Fruit fly (Drosophila melanogaster): Measurements from ENCODE around the gene CG13984.
A peak's percentile ranks its signal among the peaks of the same experiment; 100 is the strongest.

CG13984 gene

DNA sequence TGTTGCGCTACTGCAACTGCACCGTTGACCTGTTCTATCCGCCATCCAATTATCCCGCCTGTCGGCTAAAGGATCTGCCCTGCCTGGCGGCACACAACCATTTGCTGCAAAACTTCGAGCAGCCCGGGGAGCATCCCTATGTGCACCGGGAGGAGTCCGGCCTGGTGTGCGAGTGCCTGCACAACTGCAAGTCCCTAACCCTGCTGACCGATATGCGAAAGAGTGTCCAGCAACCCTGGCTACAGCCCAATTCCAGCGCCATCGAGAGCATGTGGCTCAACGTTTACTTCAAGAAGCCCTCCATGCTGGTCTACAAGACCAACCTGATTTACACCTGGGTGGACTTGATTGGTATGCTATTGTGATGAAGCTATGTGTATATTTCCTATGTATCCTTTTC is 47.5 kb downstream of the CG13984 start:
- TF ChIP-seq Mio (GFP tag; optimal IDR thresholded peaks at IDR 0.05) (no peak), brk (GFP tag; optimal IDR thresholded peaks at IDR 0.05) (no peak), Abd-B (GFP tag; optimal IDR thresholded peaks at IDR 0.05) (no peak), HLH106 (tag; optimal IDR thresholded peaks at IDR 0.05) (no peak), woc (GFP tag; optimal IDR thresholded peaks at IDR 0.05) (no peak), dmrt93B (GFP tag; optimal IDR thresholded peaks at IDR 0.05) (no peak), Dif (GFP tag; optimal IDR thresholded peaks at IDR 0.05; ENCODE audit: partially characterized antibody) (no peak), br (GFP tag; optimal IDR thresholded peaks at IDR 0.05) (no peak), N (GFP tag; optimal IDR thresholded peaks at IDR 0.05) (no peak), Vsx2 (GFP tag; optimal IDR thresholded peaks at IDR 0.05; ENCODE audit: partially characterized antibody) (no peak), dsf (GFP tag; optimal IDR thresholded peaks at IDR 0.05; ENCODE audit: borderline replicate concordance) (no peak), lola (GFP tag; optimal IDR thresholded peaks at IDR 0.05) (no peak), jim (GFP tag; optimal IDR thresholded peaks at IDR 0.05) (no peak), psq (GFP tag; optimal IDR thresholded peaks at IDR 0.05) (no peak), CG32264 (GFP tag; optimal IDR thresholded peaks at IDR 0.05) (no peak)

DNA sequence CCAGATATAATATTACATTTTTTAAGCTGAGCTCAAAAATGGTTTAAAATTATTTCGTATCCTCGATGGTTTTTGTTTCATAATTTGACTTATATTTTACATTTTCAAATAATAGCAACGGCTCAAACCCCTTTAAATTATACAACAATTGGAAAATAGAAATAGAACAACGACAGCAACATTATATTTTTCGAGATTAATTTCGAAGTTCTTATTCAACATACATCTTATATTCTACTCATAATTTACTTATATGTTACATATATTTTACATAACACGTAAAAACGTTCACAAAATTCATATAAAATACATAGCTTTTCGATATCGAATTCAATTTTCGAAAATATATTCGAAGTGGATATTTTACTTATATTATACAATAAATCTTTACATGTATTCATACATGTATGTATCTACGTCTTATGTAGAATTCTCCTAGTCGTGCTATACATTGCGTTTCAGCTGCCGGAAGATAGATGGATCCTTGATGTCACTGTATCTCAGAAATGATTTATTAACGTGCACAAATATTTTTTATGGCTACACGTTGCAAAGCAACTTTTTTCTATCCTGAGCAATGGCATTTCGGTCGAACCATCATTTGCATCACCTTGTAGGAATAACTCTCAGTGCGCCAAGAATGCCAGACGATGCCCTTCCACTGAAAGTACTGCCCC is 48.2 kb downstream of the CG13984 start:
- TF ChIP-seq CG32264 (GFP tag; optimal IDR thresholded peaks at IDR 0.05) (no peak), Dfd (GFP tag; optimal IDR thresholded peaks at IDR 0.05) (no peak), CrebA (GFP tag; optimal IDR thresholded peaks at IDR 0.05; ENCODE audit: borderline replicate concordance) (no peak), Myc (optimal IDR thresholded peaks at IDR 0.05) (peak; percentile 68), lola (GFP tag; optimal IDR thresholded peaks at IDR 0.05) (no peak), foxo (GFP tag; optimal IDR thresholded peaks at IDR 0.05) (peak in 1 of 2 experiments; percentile 3), GATAd (GFP tag; optimal IDR thresholded peaks at IDR 0.05) (no peak), sv (GFP tag; optimal IDR thresholded peaks at IDR 0.05) (no peak), Sp1 (GFP tag; optimal IDR thresholded peaks at IDR 0.05) (no peak), Abd-B (GFP tag; optimal IDR thresholded peaks at IDR 0.05) (no peak), tai (GFP tag; optimal IDR thresholded peaks at IDR 0.05) (no peak), dl (GFP tag; optimal IDR thresholded peaks at IDR 0.05; ENCODE audit: insufficient read depth in 1 of 2, partially characterized antibody in 2 of 2) (no peak), CG9705 (GFP tag; optimal IDR thresholded peaks at IDR 0.05) (no peak)

DNA sequence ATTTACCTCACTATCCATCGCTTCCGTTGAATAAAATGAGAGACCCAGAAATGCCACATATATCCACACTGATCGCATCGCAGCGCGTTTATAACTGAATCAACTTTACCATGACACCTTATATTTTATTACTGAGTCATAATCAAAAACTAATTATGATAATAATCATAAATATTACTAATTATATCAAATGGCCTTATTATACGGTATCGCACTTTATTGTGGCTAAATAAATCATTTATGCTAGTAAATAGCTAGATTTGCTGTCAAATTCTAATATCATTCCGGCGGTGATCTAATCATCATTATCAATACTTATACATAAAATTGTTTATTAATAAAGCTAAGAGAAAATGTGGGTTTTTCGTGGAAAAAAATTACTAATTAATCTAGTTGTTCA is 49.6 kb downstream of the CG13984 start, which contains the start of gene CG9500:
Gene CG9500, minus strand, starts transcription at position 101 of the 400 bp plus-strand sequence.
- no peak for TF ChIP-seq tai (GFP tag; optimal IDR thresholded peaks at IDR 0.05)
